Worm (Caenorhabditis elegans): ENCODE results near the gene abcf-1.

- TF ChIP-seq nhr-25 (tag; optimal IDR thresholded peaks at IDR 0.05) (no peak), unc-55 (GFP tag; optimal IDR thresholded peaks at IDR 0.05) (no peak), nhr-11 (tag; optimal IDR thresholded peaks at IDR 0.05) (no peak), lin-11 (tag; optimal IDR thresholded peaks at IDR 0.05) (no peak), lin-13 (GFP tag; optimal IDR thresholded peaks at IDR 0.05) (no peak), nhr-12 (tag; optimal IDR thresholded peaks at IDR 0.05) (no peak), nhr-10 (tag; optimal IDR thresholded peaks at IDR 0.05) (no peak)
Observed at ce11 chrV:12768946-12769345, 5.8 kb upstream of the abcf-1 start, which contains the start of gene srt-43.

Data from whole organism, L2 larva.